Fruit fly (Drosophila melanogaster) whole organism, prepupa: ENCODE results near the gene UQCR-C2.

Source experiments
- CG8319 ChIP-seq: fragments of 200-800 bp; sonication (Bioruptor generic); optimal IDR thresholded peaks from 3 replicates; lab custom pipeline; 2016; ENCODE audit warnings: missing biosample characterization, missing genetic modification characterization
- Ets21C ChIP-seq: fragments of 200-800 bp; sonication (Bioruptor generic); optimal IDR thresholded peaks from 3 replicates; lab custom pipeline; 2016; ENCODE audit warnings: missing biosample characterization, missing genetic modification characterization
- Ets96B ChIP-seq: fragments of 200-800 bp; optimal IDR thresholded peaks from 2 replicates; lab custom pipeline; 2019; ENCODE audit warnings: missing biosample characterization, mild to moderate bottlenecking, missing genetic modification characterization, moderate library complexity
- Gug ChIP-seq: fragments of 200-800 bp; sonication (Bioruptor generic); IDR thresholded peaks from 2 replicates; pipeline ENCODE4 v1.3.6; 2022; ENCODE audit warnings: missing biosample characterization, missing genetic modification characterization
- vri ChIP-seq: fragments of 200-800 bp; sonication (Bioruptor generic); optimal IDR thresholded peaks from 3 replicates; lab custom pipeline; 2016; ENCODE audit warnings: missing biosample characterization, mild to moderate bottlenecking, missing genetic modification characterization

DNA sequence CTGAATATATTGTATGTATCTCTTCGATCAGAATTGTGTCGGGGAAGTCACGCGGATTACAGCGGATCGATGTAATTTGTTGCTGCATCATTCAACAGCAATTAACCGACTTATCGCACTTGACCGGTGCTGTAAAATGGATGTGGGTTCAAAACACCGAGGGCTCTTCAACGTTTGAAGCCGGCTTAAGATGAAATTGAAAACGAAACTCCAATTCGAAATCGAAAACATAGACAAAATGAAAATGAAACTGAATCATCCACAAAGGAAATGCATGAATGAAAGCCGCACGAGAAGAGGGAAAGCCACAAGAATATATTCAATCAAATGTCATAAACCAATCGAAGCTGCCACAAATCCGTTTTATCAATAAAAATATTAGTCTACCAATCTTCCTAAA is 37.8 kb upstream of the UQCR-C2 start:
- no peak for TF ChIP-seq CG8319 (GFP tag; lab: Kevin White, UChicago)
- no peak for TF ChIP-seq vri (GFP tag; lab: Kevin White, UChicago)
- TF ChIP-seq Gug (GFP tag; lab: Robert Waterston, UW) = no peak
- TF ChIP-seq Ets21C (GFP tag; lab: Kevin White, UChicago) = no peak
- no peak for TF ChIP-seq Ets96B
